Fruit fly (Drosophila melanogaster): ENCODE data around the gene CG2964.

dm6 chr2L:2804634-2805311 is 7.5 kb upstream of the CG2964 start, which contains the start of gene daw:
- TF ChIP-seq CG8478 (optimal IDR thresholded peaks at IDR 0.05) (no peak), CTCF (optimal IDR thresholded peaks at IDR 0.05) (no peak)

Measured in S2 (cell line).